Fruit fly (Drosophila melanogaster) whole organism, pupa: ENCODE results near the gene CG34180.

Experiments used
- CG10348 ChIP-seq: fragments of 200-800 bp; sonication (Bioruptor generic); IDR thresholded peaks from 2 replicates; pipeline ENCODE4 v1.3.6; 2022; ENCODE audit warnings: missing biosample characterization, missing genetic modification characterization
- CG15710 ChIP-seq: fragments of 200-800 bp; sonication (Bioruptor generic); optimal IDR thresholded peaks from 2 replicates; lab custom pipeline; 2018; ENCODE audit warnings: missing biosample characterization, mild to moderate bottlenecking, missing genetic modification characterization, moderate library complexity
- CG32121 ChIP-seq: fragments of 200-800 bp; sonication (Bioruptor generic); IDR thresholded peaks from 2 replicates; pipeline ENCODE4 v1.3.6; 2022; ENCODE audit warnings: missing biosample characterization, missing genetic modification characterization
- CG34367 ChIP-seq: fragments of 200-800 bp; sonication (Bioruptor generic); optimal IDR thresholded peaks from 2 replicates; lab custom pipeline; 2018; ENCODE audit warnings: missing biosample characterization, mild to moderate bottlenecking, missing genetic modification characterization
- CG4496 ChIP-seq: fragments of 200-800 bp; sonication (Bioruptor generic); IDR thresholded peaks from 3 replicates; pipeline ENCODE4 v1.3.6; 2022; ENCODE audit warnings: missing biosample characterization, missing genetic modification characterization
- EcR ChIP-seq: fragments of 200-800 bp; sonication (Bioruptor generic); optimal IDR thresholded peaks from 3 replicates; lab custom pipeline; 2019; ENCODE audit warnings: missing biosample characterization, missing genetic modification characterization, mild to moderate bottlenecking, moderate library complexity, missing genetic modification reagents
- Ets98B ChIP-seq: fragments of 200-800 bp; sonication (Bioruptor generic); IDR thresholded peaks from 2 replicates; pipeline ENCODE4 v1.3.6; 2022; ENCODE audit warnings: missing biosample characterization, missing genetic modification characterization
- Pif1A ChIP-seq: fragments of 200-800 bp; sonication (Bioruptor generic); optimal IDR thresholded peaks from 3 replicates; lab custom pipeline; 2016; ENCODE audit warnings: missing biosample characterization, missing genetic modification characterization
- Snoo ChIP-seq: fragments of 200-800 bp; sonication (Bioruptor generic); optimal IDR thresholded peaks from 3 replicates; lab custom pipeline; 2017; ENCODE audit warnings: missing biosample characterization, mild to moderate bottlenecking, missing genetic modification characterization, inconsistent platforms
- gl ChIP-seq: fragments of 200-800 bp; sonication (Bioruptor generic); optimal IDR thresholded peaks from 2 replicates; lab custom pipeline; 2018; ENCODE audit warnings: missing biosample characterization, mild to moderate bottlenecking, missing genetic modification characterization
- rn ChIP-seq: fragments of 200-800 bp; sonication (Bioruptor generic); IDR thresholded peaks from 2 replicates; pipeline ENCODE4 v1.3.6; 2022; ENCODE audit warnings: missing biosample characterization, missing genetic modification characterization

DNA sequence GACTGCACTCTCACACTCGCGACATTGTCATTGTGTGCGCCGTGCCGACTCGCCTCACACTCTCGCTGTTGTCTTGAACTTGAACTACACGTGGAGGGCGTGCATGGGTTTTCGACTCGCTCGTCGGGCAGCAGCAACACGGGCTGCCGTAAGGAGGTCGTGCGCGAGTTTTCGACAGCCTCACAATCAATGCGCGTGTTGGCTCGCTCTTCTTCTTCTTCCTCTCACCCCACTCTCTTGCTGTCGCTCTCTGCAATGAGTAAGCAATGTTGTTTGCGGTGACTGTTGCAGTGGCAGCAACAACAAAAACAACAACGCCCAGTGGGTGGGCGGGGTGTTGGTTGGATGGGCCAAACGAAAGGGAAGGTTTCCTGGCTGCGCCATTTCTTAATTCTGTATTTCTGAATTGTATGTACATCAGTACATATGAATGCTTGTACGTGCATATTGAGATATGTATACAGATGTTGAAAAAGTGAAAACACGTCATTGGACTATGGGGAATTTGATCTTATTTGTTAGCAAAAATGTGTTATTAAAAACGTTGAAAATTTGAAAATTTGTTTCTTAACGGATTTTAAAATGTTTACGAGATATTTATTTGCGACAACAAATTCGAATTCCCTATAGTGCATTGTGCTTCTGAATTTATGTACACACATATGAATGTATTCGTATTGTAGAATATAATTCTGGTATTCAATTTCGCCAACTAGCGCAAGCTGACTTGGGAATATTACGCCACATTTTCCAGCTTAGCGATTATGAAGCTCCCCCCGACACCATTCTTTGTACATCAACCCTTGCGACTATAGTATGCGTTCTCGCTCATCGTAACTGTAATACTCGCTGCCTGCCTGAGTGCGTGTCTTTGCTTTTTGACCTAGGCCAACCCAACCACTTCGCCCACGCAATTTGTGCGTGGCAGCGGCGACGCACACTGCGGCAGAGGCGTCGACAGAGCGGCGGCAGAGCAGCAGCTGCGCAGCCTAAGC is 28.4 kb downstream of the CG34180 start:
- TF ChIP-seq CG32121 (GFP tag; lab: Robert Waterston, UW): peak; percentile 40; the same call in 1 of the 2 replicates
- no peak for TF ChIP-seq Pif1A (GFP tag; lab: Kevin White, UChicago)
- TF ChIP-seq Snoo (tag; lab: Kevin White, UChicago): peak; percentile 70
- peak; percentile 45 for TF ChIP-seq gl (tag; lab: Kevin White, UChicago)
- TF ChIP-seq CG34367 (tag; lab: Kevin White, UChicago): peak; percentile 2
- TF ChIP-seq rn (GFP tag; lab: Robert Waterston, UW): no peak
- peak; percentile 99 for TF ChIP-seq EcR (GFP tag; lab: Kevin White, UChicago)
- TF ChIP-seq CG15710 (tag; lab: Kevin White, UChicago): no peak
- peak; percentile 93 for TF ChIP-seq CG4496 (GFP tag; lab: Robert Waterston, UW)
- no peak for TF ChIP-seq CG10348 (GFP tag; lab: Robert Waterston, UW)
- TF ChIP-seq Ets98B: peak; percentile 55
